Fruit fly (Drosophila melanogaster): ENCODE measurements around the gene CG11249.
A peak's percentile ranks its signal among the peaks of the same experiment; 100 is the strongest.

Gene CG11249

DNA sequence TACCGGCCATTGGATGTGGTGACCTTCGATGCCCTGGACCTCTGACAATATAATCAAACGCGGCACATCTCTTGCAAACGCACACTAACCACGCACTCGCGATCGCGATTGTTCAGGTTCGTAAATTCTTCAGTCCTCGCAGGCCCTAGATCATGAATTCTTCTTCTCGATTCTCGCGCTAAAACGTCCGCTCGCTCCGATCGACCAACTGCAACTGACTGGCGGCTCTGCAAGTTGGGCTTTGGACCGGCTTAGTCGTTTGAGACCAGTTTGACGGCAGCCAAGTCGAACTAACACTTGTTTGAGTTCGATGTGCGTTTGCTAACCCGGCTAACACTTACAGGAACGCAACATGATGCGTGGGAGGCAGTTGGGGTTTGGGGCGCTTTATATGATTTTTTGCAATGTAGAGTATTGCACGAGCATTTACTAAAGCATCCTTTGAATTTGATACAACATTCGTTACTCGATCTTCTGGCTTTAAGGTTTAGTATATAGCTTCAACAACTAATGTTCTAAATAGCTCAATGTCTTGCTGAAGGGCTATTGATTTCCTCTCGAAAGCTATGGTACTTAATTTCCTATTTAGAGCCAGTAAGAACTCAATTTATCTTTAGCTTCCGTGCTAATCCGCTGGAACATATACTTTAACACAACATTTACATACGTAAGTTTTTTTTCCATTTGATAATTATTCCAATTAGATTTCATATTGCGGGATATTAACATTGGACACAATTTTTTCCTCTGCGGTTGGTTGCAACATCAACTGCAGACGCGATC lies 34.4 kb downstream of the CG11249 start, which contains the start of gene CG32447:
TSS of gene CG32447 (minus strand) at position 222 of the 783 bp plus-strand sequence.
- TF ChIP-seq psq (optimal IDR thresholded peaks at IDR 0.05) (no peak), CG8478 (optimal IDR thresholded peaks at IDR 0.05) (no peak), pan (optimal IDR thresholded peaks at IDR 0.05) (no peak), Dll (optimal IDR thresholded peaks at IDR 0.05) (no peak)

DNA sequence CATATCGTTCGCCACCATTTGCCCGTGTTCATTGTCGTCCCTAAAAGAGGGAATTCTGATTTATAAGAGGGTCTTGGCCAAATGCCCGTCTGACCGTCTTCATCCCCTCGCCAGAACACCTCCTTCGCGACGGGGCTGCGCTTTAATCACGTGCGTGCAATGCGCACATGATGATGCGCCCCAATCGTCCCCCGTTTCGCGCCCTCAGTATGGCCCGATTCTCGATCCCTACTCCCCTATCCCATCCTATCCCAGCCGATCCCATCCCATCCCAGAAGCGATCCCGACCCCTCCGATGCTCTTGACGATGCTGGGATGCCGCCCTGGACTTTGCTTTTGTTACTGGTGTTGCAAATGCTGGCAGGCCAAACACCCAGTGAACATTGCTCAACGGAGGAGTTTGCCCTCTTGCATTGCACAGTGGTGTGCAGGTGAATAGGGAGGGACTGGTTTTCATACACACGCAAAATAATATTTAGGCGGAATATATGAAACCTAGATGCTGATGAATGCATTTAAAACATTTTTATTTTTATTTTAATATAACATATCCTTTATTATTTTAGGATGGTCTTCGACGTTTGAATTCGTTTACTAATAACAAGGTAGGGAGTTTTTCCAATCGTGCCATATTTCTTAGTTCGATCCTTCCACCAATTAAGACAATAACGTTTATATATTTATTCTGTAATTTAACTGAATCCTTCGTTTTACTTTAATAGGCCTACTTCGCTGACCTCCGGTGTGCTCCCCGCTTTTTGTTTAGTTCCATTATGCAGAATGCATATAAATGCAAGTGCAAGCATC lies 38.0 kb downstream of the CG11249 start:
- TF ChIP-seq usp (GFP tag; optimal IDR thresholded peaks at IDR 0.05), result no peak
- peak in 1 of 2 experiments; percentile 21 for TF ChIP-seq EcR (GFP tag; optimal IDR thresholded peaks at IDR 0.05)

DNA sequence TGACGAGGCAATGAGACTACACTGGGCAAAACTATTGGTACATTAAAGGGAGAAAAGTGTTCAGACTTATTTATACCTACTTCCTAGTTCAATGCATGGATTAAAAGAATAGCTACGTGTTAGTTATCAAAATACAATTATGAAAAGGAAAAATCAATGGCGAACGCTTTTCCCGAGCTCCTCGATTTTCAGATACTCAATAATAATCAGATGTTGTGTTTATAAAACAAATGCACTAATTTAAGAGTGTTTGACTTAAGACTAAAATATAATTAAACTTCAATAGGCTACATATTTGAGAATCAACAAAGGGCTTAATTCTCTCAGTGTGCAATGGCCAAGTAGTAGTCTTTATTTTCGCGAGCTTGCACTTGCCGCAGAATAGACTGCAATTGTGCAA lies 44.0 kb downstream of the CG11249 start:
- TF ChIP-seq CG8478 (optimal IDR thresholded peaks at IDR 0.05) (no peak), psq (optimal IDR thresholded peaks at IDR 0.05) (no peak), EcR (GFP tag; optimal IDR thresholded peaks at IDR 0.05) (no peak), Dll (optimal IDR thresholded peaks at IDR 0.05) (no peak), pan (optimal IDR thresholded peaks at IDR 0.05) (no peak), usp (GFP tag; optimal IDR thresholded peaks at IDR 0.05) (no peak)

DNA sequence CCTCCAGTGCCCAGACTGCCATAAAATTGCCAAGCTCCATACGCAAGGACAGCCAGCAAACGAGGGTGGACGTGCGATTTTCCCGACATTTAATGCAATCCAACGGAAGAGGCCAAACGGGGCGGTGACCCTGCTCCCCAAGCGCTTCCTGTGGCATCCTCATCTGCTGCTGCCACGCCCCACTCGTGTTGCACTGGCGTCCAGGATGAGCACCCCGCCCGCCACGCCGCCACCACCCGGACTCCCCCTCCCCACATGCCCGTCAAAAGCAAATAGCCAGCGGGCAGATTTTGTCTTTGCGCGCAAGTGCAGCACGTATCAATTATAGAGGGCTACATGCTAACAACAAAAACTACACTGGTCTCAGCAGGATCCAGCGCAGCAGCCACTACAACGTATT lies 46.3 kb downstream of the CG11249 start:
- no peak for TF ChIP-seq psq (optimal IDR thresholded peaks at IDR 0.05)
- TF ChIP-seq usp (GFP tag; optimal IDR thresholded peaks at IDR 0.05), result no peak
- no peak for TF ChIP-seq pan (optimal IDR thresholded peaks at IDR 0.05)
- TF ChIP-seq EcR (GFP tag; optimal IDR thresholded peaks at IDR 0.05), result no peak
- TF ChIP-seq Dll (optimal IDR thresholded peaks at IDR 0.05), result no peak
- TF ChIP-seq CG8478 (optimal IDR thresholded peaks at IDR 0.05), result no peak

DNA sequence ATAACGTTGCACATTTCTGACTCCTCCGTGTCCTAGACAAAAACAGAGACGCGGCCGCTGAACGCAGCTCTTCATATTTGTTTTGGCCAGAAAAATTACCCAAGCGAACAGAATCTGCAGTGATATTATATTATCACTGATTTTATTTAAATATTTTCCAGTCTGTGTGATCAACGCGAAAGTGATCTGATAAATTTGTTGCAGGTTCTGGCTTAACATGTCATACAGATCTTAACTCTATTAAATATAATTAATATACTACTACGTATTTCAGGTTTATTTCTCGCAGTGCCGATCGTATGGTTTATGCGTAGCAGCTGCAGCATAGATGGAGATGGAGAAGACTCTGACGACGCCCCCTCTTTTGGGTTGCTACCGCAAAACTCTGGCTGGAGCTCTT lies 48.9 kb downstream of the CG11249 start:
- no peak for TF ChIP-seq EcR (GFP tag; optimal IDR thresholded peaks at IDR 0.05)

Measured in whole organism.